Worm (Caenorhabditis elegans): ENCODE data around the gene F57B9.1.

Gene F57B9.1

DNA sequence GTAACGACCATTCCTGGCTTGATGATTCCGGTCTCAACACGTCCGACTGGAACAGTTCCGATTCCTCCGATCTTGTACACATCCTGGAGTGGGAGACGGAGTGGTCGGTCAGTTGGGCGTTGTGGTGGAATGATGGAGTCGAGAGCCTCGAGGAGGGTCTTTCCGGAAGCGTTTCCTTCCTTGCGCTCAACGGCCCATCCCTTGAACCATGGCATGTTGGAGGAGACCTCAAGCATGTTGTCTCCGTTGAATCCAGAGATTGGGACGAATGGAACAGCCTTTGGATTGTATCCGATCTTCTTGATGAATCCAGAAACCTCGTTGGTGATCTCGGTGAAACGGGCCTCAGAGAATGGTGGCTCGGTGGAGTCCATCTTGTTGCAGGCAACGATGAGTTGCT lies 8.9 kb downstream of the F57B9.1 start:
- no peak for TF ChIP-seq efl-1 (optimal IDR thresholded peaks at IDR 0.05)
- no peak for TF ChIP-seq efl-1 (GFP tag; optimal IDR thresholded peaks at IDR 0.05 in 1 of 2)
- peak; percentile 8 for TF ChIP-seq rnt-1 (tag; optimal IDR thresholded peaks at IDR 0.05)

DNA sequence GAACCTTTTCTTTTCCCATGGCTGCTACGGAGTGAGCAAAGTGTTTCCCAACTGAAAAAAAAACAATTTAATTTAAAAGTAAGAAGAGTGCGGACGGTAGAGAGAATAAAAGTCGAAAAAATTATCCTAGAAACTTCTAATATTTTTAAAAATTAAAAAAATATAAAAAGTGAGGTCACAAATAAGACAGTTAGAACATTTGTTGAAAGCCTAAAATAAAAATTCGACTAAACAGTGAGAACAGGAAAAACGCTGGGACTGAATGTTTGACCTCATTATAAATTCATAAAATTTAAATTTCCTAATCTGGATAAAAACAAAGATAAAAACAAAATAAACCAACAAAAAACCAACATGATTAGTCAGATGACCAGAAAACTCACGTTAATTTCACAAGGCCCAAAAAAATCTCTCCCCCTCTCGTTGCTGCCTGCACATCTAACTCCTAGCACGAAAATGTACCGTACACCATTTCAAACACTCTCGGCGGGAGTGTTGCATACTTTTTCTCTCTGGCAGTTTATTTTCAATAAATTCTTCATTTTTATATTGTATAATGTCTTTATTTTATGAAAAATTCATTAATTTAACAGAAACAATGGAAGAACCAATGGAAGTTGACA lies 9.9 kb downstream of the F57B9.1 start, which contains the start of the genes eef-1A.1 and rfc-4:
TSS of gene eef-1A.1 (minus strand) at position 51 of the 623 bp plus-strand sequence.
TSS of gene rfc-4 (plus strand) at position 592 of the 623 bp plus-strand sequence.
- TF ChIP-seq xbp-1 (tag; optimal IDR thresholded peaks at IDR 0.05) (peak; percentile 97), nhr-85 (tag) (peak; percentile 98), ceh-63 (GFP tag; optimal IDR thresholded peaks at IDR 0.05) (peak; percentile 11), sox-4 (tag; optimal IDR thresholded peaks at IDR 0.05) (peak; percentile 75), nhr-84 (tag; optimal IDR thresholded peaks at IDR 0.05) (peak; percentile 57), fos-1 (tag; optimal IDR thresholded peaks at IDR 0.05) (peak; percentile 95), blmp-1 (tag; optimal IDR thresholded peaks at IDR 0.05) (peak; percentile 92), lsy-2 (tag; optimal IDR thresholded peaks at IDR 0.05) (peak; percentile 99 to 100), nhr-19 (GFP tag; conservative IDR thresholded peaks at IDR 0.05) (peak; percentile 98), ztf-4 (tag; optimal IDR thresholded peaks at IDR 0.05) (peak; percentile 93), lin-35 (GFP tag; optimal IDR thresholded peaks at IDR 0.05) (peak; percentile 97 to 99), nhr-28 (tag; optimal IDR thresholded peaks at IDR 0.05) (no peak), hlh-4 (tag; optimal IDR thresholded peaks at IDR 0.05) (no peak), ceh-90 (tag; optimal IDR thresholded peaks at IDR 0.05) (peak; percentile 59), C04F5.9 (tag; optimal IDR thresholded peaks at IDR 0.05) (peak; percentile 99), irx-1 (tag; optimal IDR thresholded peaks at IDR 0.05) (peak; percentile 91), efl-1 (optimal IDR thresholded peaks at IDR 0.05) (peak; percentile 98), efl-1 (GFP tag; optimal IDR thresholded peaks at IDR 0.05 in 1 of 2) (peak; percentile 94 to 99), nhr-77 (tag; optimal IDR thresholded peaks at IDR 0.05) (peak; percentile 96), ztf-11 (tag; optimal IDR thresholded peaks at IDR 0.05) (peak in 1 of 2 experiments; percentile 85), mef-2 (tag; optimal IDR thresholded peaks at IDR 0.05) (peak; percentile 64), isw-1 (GFP tag; IDR thresholded peaks at IDR 0.05) (peak; percentile 98), skn-1 (tag; optimal IDR thresholded peaks at IDR 0.05) (peak; percentile 98), fkh-4 (tag; optimal IDR thresholded peaks at IDR 0.05; ENCODE audit: borderline replicate concordance) (peak; percentile 27), Y116A8C.19 (tag; optimal IDR thresholded peaks at IDR 0.05; ENCODE audit: borderline replicate concordance) (no peak), pax-3 (tag; optimal IDR thresholded peaks at IDR 0.05) (peak; percentile 94), lin-13 (GFP tag; optimal IDR thresholded peaks at IDR 0.05) (peak; percentile 97), ces-1 (GFP tag; optimal IDR thresholded peaks at IDR 0.05) (no peak), unc-86 (tag; optimal IDR thresholded peaks at IDR 0.05) (peak; percentile 93), mdl-1 (tag; optimal IDR thresholded peaks at IDR 0.05) (peak in 1 of 2 experiments; percentile 97), zip-4 (GFP tag; optimal IDR thresholded peaks at IDR 0.05) (peak; percentile 86), nhr-11 (tag; optimal IDR thresholded peaks at IDR 0.05) (peak; percentile 90), tbx-2 (tag; optimal IDR thresholded peaks at IDR 0.05) (peak; percentile 97), swsn-7 (tag; optimal IDR thresholded peaks at IDR 0.05) (peak; percentile 97), efl-3 (GFP tag; optimal IDR thresholded peaks at IDR 0.05) (peak; percentile 38), ceh-8 (GFP tag; optimal IDR thresholded peaks at IDR 0.05) (peak; percentile 95), nhr-20 (tag; optimal IDR thresholded peaks at IDR 0.05) (peak; percentile 98), dsc-1 (tag; optimal IDR thresholded peaks at IDR 0.05) (peak; percentile 98), nhr-47 (tag; optimal IDR thresholded peaks at IDR 0.05) (peak; percentile 97), jun-1 (tag; optimal IDR thresholded peaks at IDR 0.05) (peak; percentile 95), mab-9 (GFP tag; IDR thresholded peaks at IDR 0.05) (peak; percentile 80), pqm-1 (tag; optimal IDR thresholded peaks at IDR 0.05) (no peak), sup-37 (GFP tag; optimal IDR thresholded peaks at IDR 0.05) (peak; percentile 54), F16B12.6 (tag; optimal IDR thresholded peaks at IDR 0.05) (peak; percentile 77), snu-23 (GFP tag; optimal IDR thresholded peaks at IDR 0.05) (peak; percentile 99), fkh-8 (tag; optimal IDR thresholded peaks at IDR 0.05) (peak; percentile 98), aha-1 (tag; optimal IDR thresholded peaks at IDR 0.05) (peak; percentile 82), C34B4.2 (tag; optimal IDR thresholded peaks at IDR 0.05) (peak; percentile 0), egl-13 (tag; optimal IDR thresholded peaks at IDR 0.05) (peak; percentile 92), mep-1 (tag; optimal IDR thresholded peaks at IDR 0.05) (peak; percentile 99)

Measured in whole organism, L1 larva.